Fruit fly (Drosophila melanogaster) whole organism, embryonic: ENCODE measurements around the gene CG10383.

Source experiments
- Atf3 ChIP-seq: fragments of 200-800 bp; sonication (Bioruptor generic); optimal IDR thresholded peaks from 3 replicates; lab custom pipeline; 2016; ENCODE audit warnings: missing biosample characterization, missing genetic modification characterization
- CG11695 ChIP-seq: fragments of 200-800 bp; sonication (Bioruptor generic); IDR thresholded peaks from 3 replicates; pipeline ENCODE4 v1.3.6; 2022; ENCODE audit warnings: missing biosample characterization, missing genetic modification characterization
- CG11723 ChIP-seq: fragments of 200-800 bp; sonication (Bioruptor generic); optimal IDR thresholded peaks from 2 replicates; lab custom pipeline; 2017; ENCODE audit warnings: missing biosample characterization, mild to moderate bottlenecking, missing genetic modification characterization
- CG12299 ChIP-seq: fragments of 200-800 bp; sonication (Bioruptor generic); optimal IDR thresholded peaks from 2 replicates; lab custom pipeline; 2018; ENCODE audit warnings: missing biosample characterization, mild to moderate bottlenecking, missing genetic modification characterization
- CG13624 ChIP-seq: fragments of 200-800 bp; sonication (Bioruptor generic); optimal IDR thresholded peaks from 2 replicates; lab custom pipeline; 2016; ENCODE audit warnings: missing biosample characterization, missing genetic modification characterization
- CG16863 ChIP-seq: fragments of 200-800 bp; sonication (Bioruptor generic); optimal IDR thresholded peaks from 3 replicates; lab custom pipeline; 2016; ENCODE audit warnings: missing biosample characterization, missing genetic modification characterization
- CG17829 ChIP-seq: fragments of 200-800 bp; optimal IDR thresholded peaks from 2 replicates; lab custom pipeline; 2019; ENCODE audit warnings: missing biosample characterization, mild to moderate bottlenecking, missing genetic modification characterization, moderate library complexity
- CG17912 ChIP-seq: fragments of 200-800 bp; sonication (Bioruptor generic); optimal IDR thresholded peaks from 2 replicates; lab custom pipeline; 2018; ENCODE audit warnings: missing biosample characterization, mild to moderate bottlenecking, missing genetic modification characterization
- CG18011 ChIP-seq: fragments of 200-800 bp; sonication (Bioruptor generic); optimal IDR thresholded peaks from 2 replicates; lab custom pipeline; 2017; ENCODE audit warnings: missing biosample characterization, missing genetic modification characterization, mild to moderate bottlenecking, moderate library complexity, missing genotype
- CG31224 ChIP-seq: fragments of 200-800 bp; sonication (Bioruptor generic); IDR thresholded peaks from 2 replicates; pipeline ENCODE4 v1.3.6; 2022; ENCODE audit warnings: missing biosample characterization, missing genetic modification characterization
- CG31388 ChIP-seq: fragments of 200-800 bp; sonication (Bioruptor generic); optimal IDR thresholded peaks from 2 replicates; lab custom pipeline; 2016; ENCODE audit warnings: missing biosample characterization, missing genetic modification characterization
- CG32772 ChIP-seq: fragments of 200-800 bp; sonication (Bioruptor generic); IDR thresholded peaks from 2 replicates; pipeline ENCODE4 v1.3.6; 2022; ENCODE audit warnings: missing biosample characterization, missing genetic modification characterization
- CG3281 ChIP-seq: fragments of 200-800 bp; sonication (Bioruptor generic); optimal IDR thresholded peaks from 3 replicates; lab custom pipeline; 2017; ENCODE audit warnings: missing biosample characterization, mild to moderate bottlenecking, missing genetic modification characterization
- CG33213 ChIP-seq: fragments of 200-800 bp; sonication (Bioruptor generic); optimal IDR thresholded peaks from 3 replicates; lab custom pipeline; 2016; ENCODE audit warnings: missing biosample characterization, missing genetic modification characterization
- CG6654 ChIP-seq: fragments of 200-800 bp; sonication (Bioruptor generic); optimal IDR thresholded peaks from 2 replicates; lab custom pipeline; 2017; ENCODE audit warnings: missing biosample characterization, mild to moderate bottlenecking, missing genetic modification characterization
- CG6791 ChIP-seq: fragments of 200-800 bp; sonication (Bioruptor generic); IDR thresholded peaks from 3 replicates; pipeline ENCODE4 v1.3.6; 2022; ENCODE audit warnings: missing biosample characterization, missing genetic modification characterization; ENCODE audit not compliant: partially characterized antibody
- CG7271 ChIP-seq: fragments of 200-800 bp; sonication (Bioruptor generic); optimal IDR thresholded peaks from 2 replicates; lab custom pipeline; 2018; ENCODE audit warnings: missing biosample characterization, mild to moderate bottlenecking, missing genetic modification characterization, moderate library complexity
- CrebB ChIP-seq: fragments of 200-800 bp; sonication (Bioruptor generic); optimal IDR thresholded peaks from 3 replicates; lab custom pipeline; 2018; ENCODE audit warnings: missing biosample characterization, mild to moderate bottlenecking, missing genetic modification characterization
- Dfd ChIP-seq, 2 experiments: fragments of >200 bp; optimal IDR thresholded peaks; 2 replicates each; lab custom pipeline; 2017; ENCODE audit warnings: missing biosample characterization in 2 of 2, missing genetic modification characterization in 2 of 2
- Doc2 ChIP-seq: fragments of 200-800 bp; sonication (Bioruptor generic); IDR thresholded peaks from 2 replicates; pipeline ENCODE4 v1.3.6; 2022; ENCODE audit warnings: missing biosample characterization, missing genetic modification characterization
- Dp ChIP-seq: fragments of 200-800 bp; sonication (Bioruptor generic); optimal IDR thresholded peaks from 2 replicates; lab custom pipeline; 2018; ENCODE audit warnings: missing biosample characterization, mild to moderate bottlenecking, missing genetic modification characterization, moderate library complexity
- Fer1 ChIP-seq: fragments of 200-800 bp; sonication (Bioruptor generic); optimal IDR thresholded peaks from 2 replicates; lab custom pipeline; 2017; ENCODE audit warnings: missing biosample characterization, mild to moderate bottlenecking, missing genetic modification characterization
- Fer2 ChIP-seq: fragments of 200-800 bp; sonication (Bioruptor generic); optimal IDR thresholded peaks from 2 replicates; lab custom pipeline; 2018; ENCODE audit warnings: missing biosample characterization, mild to moderate bottlenecking, missing genetic modification characterization, moderate library complexity
- HLH3B ChIP-seq: fragments of 200-800 bp; sonication (Bioruptor generic); IDR thresholded peaks from 2 replicates; pipeline ENCODE4 v1.3.6; 2022; ENCODE audit warnings: missing biosample characterization, missing genetic modification characterization
- HLH4C ChIP-seq: fragments of 200-800 bp; sonication (Bioruptor generic); IDR thresholded peaks from 3 replicates; pipeline ENCODE4 v1.3.6; 2022; ENCODE audit warnings: missing biosample characterization, missing genetic modification characterization; ENCODE audit not compliant: partially characterized antibody
- Hand ChIP-seq: fragments of 200-800 bp; sonication (Bioruptor generic); optimal IDR thresholded peaks from 2 replicates; lab custom pipeline; 2017; ENCODE audit warnings: mild to moderate bottlenecking, missing biosample characterization, missing genetic modification reagents, missing genetic modification characterization
- Hr3 ChIP-seq: fragments of 200-800 bp; sonication (Bioruptor generic); optimal IDR thresholded peaks from 3 replicates; lab custom pipeline; 2016; ENCODE audit warnings: missing biosample characterization, missing genetic modification characterization
- Hr78 ChIP-seq, 2 experiments: fragments of 200-800 bp in 1 of 2; fragments of >200 bp in 1 of 2; sonication (Bioruptor generic) in 1 of 2; optimal IDR thresholded peaks; 2 replicates each; lab custom pipeline; 2017 to 2019; ENCODE audit warnings: missing biosample characterization in 2 of 2, missing genetic modification characterization in 2 of 2, mild to moderate bottlenecking in 1 of 2, moderate library complexity in 1 of 2
- Neu2 ChIP-seq: fragments of 200-800 bp; sonication (Bioruptor generic); optimal IDR thresholded peaks from 3 replicates; lab custom pipeline; 2016; ENCODE audit warnings: missing biosample characterization, missing genetic modification characterization, borderline replicate concordance
- Ravus ChIP-seq: fragments of 200-800 bp; sonication (Bioruptor generic); IDR thresholded peaks from 2 replicates; pipeline ENCODE4 v1.3.6; 2022; ENCODE audit warnings: missing biosample characterization, missing genetic modification characterization
- Rfx ChIP-seq: fragments of 200-800 bp; sonication (Bioruptor generic); IDR thresholded peaks from 2 replicates; pipeline ENCODE4 v1.3.6; 2022; ENCODE audit warnings: missing biosample characterization, missing genetic modification characterization
- amos ChIP-seq: fragments of 200-800 bp; sonication (Bioruptor generic); IDR thresholded peaks from 2 replicates; pipeline ENCODE4 v1.3.6; 2022; ENCODE audit warnings: missing biosample characterization, missing genetic modification characterization; ENCODE audit not compliant: partially characterized antibody
- aop ChIP-seq: fragments of 200-800 bp; sonication (Bioruptor generic); IDR thresholded peaks from 2 replicates; pipeline ENCODE4 v1.3.6; 2022; ENCODE audit warnings: missing biosample characterization, missing genetic modification characterization
- croc ChIP-seq: fragments of 200-800 bp; sonication (Bioruptor generic); conservative IDR thresholded peaks from 3 replicates; pipeline ENCODE4 v1.3.6; 2022; ENCODE audit warnings: missing biosample characterization, missing genetic modification characterization
- dmrt99B ChIP-seq: fragments of 200-800 bp; sonication (Bioruptor generic); optimal IDR thresholded peaks from 2 replicates; lab custom pipeline; 2018; ENCODE audit warnings: missing biosample characterization, mild to moderate bottlenecking, missing genetic modification characterization, moderate library complexity
- eve ChIP-seq, 2 experiments: fragments of >200 bp; optimal IDR thresholded peaks; 2 replicates each; lab custom pipeline; 2017; ENCODE audit warnings: missing biosample characterization in 2 of 2, missing genetic modification characterization in 2 of 2
- fd102C ChIP-seq: fragments of 200-800 bp; sonication (Bioruptor generic); optimal IDR thresholded peaks from 2 replicates; lab custom pipeline; 2018; ENCODE audit warnings: missing biosample characterization, mild to moderate bottlenecking, missing genetic modification characterization, moderate library complexity
- fu2 ChIP-seq: fragments of 200-800 bp; sonication (Bioruptor generic); optimal IDR thresholded peaks from 2 replicates; lab custom pipeline; 2016; ENCODE audit warnings: missing biosample characterization, missing genetic modification characterization
- gcm ChIP-seq: fragments of 200-800 bp; sonication (Bioruptor generic); optimal IDR thresholded peaks from 2 replicates; lab custom pipeline; 2019; ENCODE audit warnings: missing biosample characterization, mild to moderate bottlenecking, missing genetic modification characterization, moderate library complexity
- gsb-n ChIP-seq: fragments of 200-800 bp; sonication (Bioruptor generic); optimal IDR thresholded peaks from 3 replicates; lab custom pipeline; 2018; ENCODE audit warnings: missing biosample characterization, mild to moderate bottlenecking, missing genetic modification characterization
- lbe ChIP-seq: fragments of 200-800 bp; sonication (Bioruptor generic); optimal IDR thresholded peaks from 2 replicates; lab custom pipeline; 2016; ENCODE audit warnings: missing biosample characterization, mild to moderate bottlenecking, missing genetic modification characterization
- nerfin-2 ChIP-seq: fragments of 200-800 bp; sonication (Bioruptor generic); IDR thresholded peaks from 2 replicates; pipeline ENCODE4 v1.3.6; 2022; ENCODE audit warnings: missing biosample characterization, missing genetic modification characterization; ENCODE audit not compliant: partially characterized antibody
- odd ChIP-seq: fragments of 200-800 bp; sonication (Bioruptor generic); optimal IDR thresholded peaks from 2 replicates; lab custom pipeline; 2017; ENCODE audit warnings: missing biosample characterization, mild to moderate bottlenecking, missing genetic modification characterization
- pb ChIP-seq: fragments of 200-800 bp; sonication (Bioruptor generic); optimal IDR thresholded peaks from 3 replicates; lab custom pipeline; 2016; ENCODE audit warnings: missing biosample characterization, missing genetic modification characterization
- psq ChIP-seq: fragments of 200-800 bp; sonication (Bioruptor generic); optimal IDR thresholded peaks from 2 replicates; lab custom pipeline; 2017; ENCODE audit warnings: missing biosample characterization, missing genetic modification characterization
- sens ChIP-seq: fragments of 200-800 bp; sonication (Bioruptor generic); peaks from one replicate; lab custom pipeline; 2016; ENCODE audit warnings: missing biosample characterization, missing genetic modification characterization
- ttk ChIP-seq: fragments of 200-800 bp; sonication (Bioruptor generic); IDR thresholded peaks from 2 replicates; pipeline ENCODE4 v2.1.2; 2022; ENCODE audit warnings: missing biosample characterization, missing genetic modification characterization
- usp ChIP-seq: fragments of >200 bp; optimal IDR thresholded peaks from 2 replicates; lab custom pipeline; 2017; ENCODE audit warnings: missing biosample characterization, missing genetic modification characterization
- vnd ChIP-seq: fragments of 200-800 bp; sonication (Bioruptor generic); IDR thresholded peaks from 3 replicates; pipeline ENCODE4 v1.3.6; 2022; ENCODE audit warnings: missing biosample characterization, missing genetic modification characterization; ENCODE audit not compliant: partially characterized antibody
- zf30C ChIP-seq: fragments of 200-800 bp; sonication (Bioruptor generic); optimal IDR thresholded peaks from 3 replicates; lab custom pipeline; 2018; ENCODE audit warnings: missing biosample characterization, mild to moderate bottlenecking, missing genetic modification characterization

Gene CG10383

DNA sequence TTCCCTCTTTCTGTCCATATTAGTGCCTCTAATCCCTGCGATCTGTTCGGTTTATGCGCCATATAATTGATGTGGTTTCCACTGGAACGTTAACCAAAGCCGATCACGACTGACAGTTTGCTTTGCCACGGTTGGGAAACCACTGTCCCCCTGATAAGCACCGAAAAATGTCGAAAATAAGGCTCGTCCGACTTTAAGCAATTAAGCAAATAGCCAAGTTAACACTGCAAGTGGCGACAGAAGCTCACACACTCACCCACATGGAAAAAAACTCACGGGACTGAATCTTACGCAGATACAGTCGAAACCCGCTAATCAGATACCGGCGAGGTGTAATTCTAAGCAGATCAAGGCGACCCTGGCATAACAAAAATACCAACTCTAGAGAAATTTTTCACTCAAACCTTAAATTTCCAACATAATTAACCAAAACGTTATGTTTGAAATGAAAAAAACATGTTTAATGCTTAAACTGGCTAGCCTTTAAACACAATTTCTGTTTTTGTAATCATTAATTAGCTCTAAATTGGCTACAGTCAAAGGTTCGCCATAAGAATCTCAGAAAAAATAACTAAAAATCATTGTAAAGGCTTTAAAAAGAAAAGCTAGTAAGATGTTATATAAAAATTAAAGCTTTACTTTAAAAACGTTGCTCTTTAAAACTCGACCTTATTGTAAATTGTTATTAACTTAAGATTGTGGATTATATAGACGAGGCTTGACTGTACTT, 17.3 kb downstream of the CG10383 start (continued):
- TF ChIP-seq Ravus (GFP tag; lab: Robert Waterston, UW) = no peak
- TF ChIP-seq Atf3 (GFP tag; lab: Kevin White, UChicago) = no peak
- TF ChIP-seq CG12299 (tag; lab: Kevin White, UChicago) = no peak
- TF ChIP-seq CG11723 (GFP tag; lab: Kevin White, UChicago) = no peak
- TF ChIP-seq Neu2 = no peak
- no peak for TF ChIP-seq CG32772
- no peak for TF ChIP-seq odd (GFP tag; lab: Kevin White, UChicago)
- no peak for TF ChIP-seq CG7271 (tag; lab: Kevin White, UChicago)
- TF ChIP-seq gcm = no peak
- TF ChIP-seq HLH3B (GFP tag; lab: Robert Waterston, UW) = no peak
- no peak for TF ChIP-seq aop
- TF ChIP-seq croc (GFP tag; lab: Robert Waterston, UW) = no peak
- no peak for TF ChIP-seq CG17829 (tag; lab: Kevin White, UChicago)
- no peak for TF ChIP-seq sens (GFP tag; lab: Kevin White, UChicago)
- TF ChIP-seq Dfd (GFP tag; optimal IDR thresholded peaks at IDR 0.05; lab: Kevin White, UChicago) = no peak
- TF ChIP-seq CG13624 = no peak
- no peak for TF ChIP-seq zf30C (GFP tag; lab: Kevin White, UChicago)
- TF ChIP-seq CG17912 (GFP tag; lab: Kevin White, UChicago) = no peak
- no peak for TF ChIP-seq Doc2
- 0 out of 2 replicates have a peak, but pooled peaks have one; percentile 29 for TF ChIP-seq Rfx (GFP tag; lab: Robert Waterston, UW)
- no peak for TF ChIP-seq HLH4C (GFP tag; lab: Robert Waterston, UW)
- no peak for TF ChIP-seq ttk (GFP tag; lab: Robert Waterston, UW)
- no peak for TF ChIP-seq lbe
- TF ChIP-seq CrebB = no peak
- TF ChIP-seq CG6654 = peak; percentile 4
- TF ChIP-seq fd102C (GFP tag; lab: Kevin White, UChicago) = no peak
- TF ChIP-seq CG33213 (GFP tag; lab: Kevin White, UChicago) = no peak
- no peak for TF ChIP-seq CG18011 (GFP tag; lab: Kevin White, UChicago)
- no peak for TF ChIP-seq vnd (GFP tag; lab: Robert Waterston, UW)
- TF ChIP-seq eve (GFP tag; optimal IDR thresholded peaks at IDR 0.05; lab: Kevin White, UChicago) = no peak
- TF ChIP-seq CG11695 (GFP tag; lab: Robert Waterston, UW) = 0 out of 3 replicates have a peak, but pooled peaks have one; percentile 18
- TF ChIP-seq Hr78 (GFP tag; optimal IDR thresholded peaks at IDR 0.05; lab: Kevin White, UChicago) = no peak
- TF ChIP-seq nerfin-2 = no peak
- no peak for TF ChIP-seq dmrt99B
- TF ChIP-seq Dp (GFP tag; lab: Kevin White, UChicago) = no peak
- no peak for TF ChIP-seq Hr3 (GFP tag; lab: Kevin White, UChicago)
- TF ChIP-seq CG31224 (GFP tag; lab: Robert Waterston, UW) = no peak
- no peak for TF ChIP-seq CG31388
- TF ChIP-seq fu2 (GFP tag; lab: Kevin White, UChicago) = no peak
- TF ChIP-seq Hand = no peak
- no peak for TF ChIP-seq CG16863 (GFP tag; lab: Kevin White, UChicago)
- no peak for TF ChIP-seq pb
- TF ChIP-seq CG6791 (GFP tag; lab: Robert Waterston, UW) = no peak
- no peak for TF ChIP-seq Fer2 (tag; lab: Kevin White, UChicago)
- peak; percentile 42 for TF ChIP-seq Fer1 (GFP tag; lab: Kevin White, UChicago)
- no peak for TF ChIP-seq amos (GFP tag; lab: Robert Waterston, UW)
- TF ChIP-seq psq (GFP tag; lab: Kevin White, UChicago) = no peak
- no peak for TF ChIP-seq usp (GFP tag; lab: Kevin White, UChicago)
- no peak for TF ChIP-seq gsb-n (tag; lab: Kevin White, UChicago)
- TF ChIP-seq CG3281 (GFP tag; lab: Kevin White, UChicago) = no peak
